Fruit fly (Drosophila melanogaster) whole organism, embryonic: Measurements from ENCODE around the gene Sys1.

ENCODE experiments used
- Antp ChIP-seq: fragments of 200-800 bp; sonication (Bioruptor generic); optimal IDR thresholded peaks from 3 replicates; lab custom pipeline; 2016; ENCODE audit warnings: missing biosample characterization, missing genetic modification characterization
- Blimp-1 ChIP-seq: fragments of 200-800 bp; sonication (Bioruptor generic); optimal IDR thresholded peaks from 3 replicates; lab custom pipeline; 2018; ENCODE audit warnings: missing biosample characterization, missing genetic modification characterization, mild to moderate bottlenecking, moderate library complexity, missing genetic modification reagents
- BtbVII ChIP-seq: fragments of 200-800 bp; sonication (Bioruptor generic); optimal IDR thresholded peaks from 3 replicates; lab custom pipeline; 2017; ENCODE audit warnings: missing biosample characterization, mild to moderate bottlenecking, missing genetic modification characterization
- CG12299 ChIP-seq: fragments of 200-800 bp; sonication (Bioruptor generic); optimal IDR thresholded peaks from 2 replicates; lab custom pipeline; 2018; ENCODE audit warnings: missing biosample characterization, mild to moderate bottlenecking, missing genetic modification characterization
- CG12659 ChIP-seq: fragments of 200-800 bp; sonication (Bioruptor generic); optimal IDR thresholded peaks from 3 replicates; lab custom pipeline; 2017; ENCODE audit warnings: mild to moderate bottlenecking, missing biosample characterization, missing genetic modification reagents, missing genetic modification characterization
- CG13287 ChIP-seq: fragments of 200-800 bp; sonication (Bioruptor generic); IDR thresholded peaks from 2 replicates; pipeline ENCODE4 v1.3.6; 2022; ENCODE audit warnings: missing biosample characterization, missing genetic modification characterization; ENCODE audit not compliant: partially characterized antibody
- CG15696 ChIP-seq: fragments of 200-800 bp; sonication (Bioruptor generic); optimal IDR thresholded peaks from 2 replicates; lab custom pipeline; 2019; ENCODE audit warnings: missing biosample characterization, mild to moderate bottlenecking, missing genetic modification characterization, moderate library complexity
- CG17829 ChIP-seq: fragments of 200-800 bp; optimal IDR thresholded peaks from 2 replicates; lab custom pipeline; 2019; ENCODE audit warnings: missing biosample characterization, mild to moderate bottlenecking, missing genetic modification characterization, moderate library complexity
- CG18476 ChIP-seq: fragments of 200-800 bp; sonication (Bioruptor generic); optimal IDR thresholded peaks from 2 replicates; lab custom pipeline; 2016; ENCODE audit warnings: missing biosample characterization, mild to moderate bottlenecking, missing genetic modification characterization
- CG2678 ChIP-seq: fragments of 200-800 bp; sonication (Bioruptor generic); optimal IDR thresholded peaks from 3 replicates; lab custom pipeline; 2019; ENCODE audit warnings: missing biosample characterization, mild to moderate bottlenecking, missing genetic modification characterization, moderate library complexity
- CG6791 ChIP-seq: fragments of 200-800 bp; sonication (Bioruptor generic); IDR thresholded peaks from 3 replicates; pipeline ENCODE4 v1.3.6; 2022; ENCODE audit warnings: missing biosample characterization, missing genetic modification characterization; ENCODE audit not compliant: partially characterized antibody
- CG7357 ChIP-seq: fragments of 200-800 bp; sonication (Bioruptor generic); IDR thresholded peaks from 3 replicates; pipeline ENCODE4 v1.3.6; 2022; ENCODE audit warnings: missing biosample characterization, missing genetic modification characterization
- CG8478 ChIP-seq: fragments of >200 bp; optimal IDR thresholded peaks from 2 replicates; lab custom pipeline; 2018
- CG8924 ChIP-seq: fragments of 200-800 bp; optimal IDR thresholded peaks from 3 replicates; lab custom pipeline; 2019; ENCODE audit warnings: missing biosample characterization, mild to moderate bottlenecking, missing genetic modification characterization, moderate library complexity
- CG9215 ChIP-seq: fragments of 200-800 bp; sonication (Bioruptor generic); IDR thresholded peaks from 2 replicates; pipeline ENCODE4 v1.3.6; 2022; ENCODE audit warnings: missing biosample characterization, missing genetic modification characterization
- CG9609 ChIP-seq: fragments of 200-800 bp; sonication (Bioruptor generic); optimal IDR thresholded peaks from 3 replicates; lab custom pipeline; 2016; ENCODE audit warnings: missing biosample characterization, missing genetic modification characterization
- CHES-1-like ChIP-seq: fragments of 200-800 bp; sonication (Bioruptor generic); optimal IDR thresholded peaks from 2 replicates; lab custom pipeline; 2016; ENCODE audit warnings: missing biosample characterization, missing genetic modification characterization
- CrebB ChIP-seq: fragments of 200-800 bp; sonication (Bioruptor generic); optimal IDR thresholded peaks from 3 replicates; lab custom pipeline; 2018; ENCODE audit warnings: missing biosample characterization, mild to moderate bottlenecking, missing genetic modification characterization
- E2f2 ChIP-seq: fragments of 200-800 bp; sonication (Bioruptor generic); IDR thresholded peaks from 2 replicates; pipeline ENCODE4 v1.3.6; 2022; ENCODE audit warnings: missing biosample characterization, missing genetic modification characterization
- Ets97D ChIP-seq: fragments of 200-800 bp; sonication (Bioruptor generic); optimal IDR thresholded peaks from 3 replicates; lab custom pipeline; 2016; ENCODE audit warnings: missing biosample characterization, missing genetic modification characterization
- Fer3 ChIP-seq: fragments of 200-800 bp; sonication (Bioruptor generic); optimal IDR thresholded peaks from 2 replicates; lab custom pipeline; 2018; ENCODE audit warnings: missing biosample characterization, mild to moderate bottlenecking, missing genetic modification characterization, moderate library complexity
- GATAe ChIP-seq: fragments of 200-800 bp; sonication (Bioruptor generic); conservative IDR thresholded peaks from 2 replicates; pipeline ENCODE4 v1.3.6; 2022; ENCODE audit warnings: missing biosample characterization, missing genetic modification characterization
- Gsc ChIP-seq: fragments of 200-800 bp; sonication (Bioruptor generic); IDR thresholded peaks from 2 replicates; pipeline ENCODE4 v1.3.6; 2022; ENCODE audit warnings: missing biosample characterization, missing genetic modification characterization
- Hmr ChIP-seq: fragments of 200-800 bp; sonication (Bioruptor generic); optimal IDR thresholded peaks from 3 replicates; lab custom pipeline; 2017; ENCODE audit warnings: mild to moderate bottlenecking, missing biosample characterization, missing genetic modification reagents, missing genetic modification characterization
- Hmx ChIP-seq: fragments of 200-800 bp; sonication (Bioruptor generic); optimal IDR thresholded peaks from 2 replicates; lab custom pipeline; 2016; ENCODE audit warnings: missing biosample characterization, missing genetic modification characterization
- Hr51 ChIP-seq, 2 experiments: fragments of 200-800 bp; sonication (Bioruptor generic); optimal IDR thresholded peaks; 2 replicates in 1 of 2; 3 replicates in 1 of 2; lab custom pipeline; 2016 to 2018; ENCODE audit warnings: missing biosample characterization in 2 of 2, missing genetic modification characterization in 2 of 2, mild to moderate bottlenecking in 1 of 2, moderate library complexity in 1 of 2
- NFAT ChIP-seq: fragments of 200-800 bp; sonication (Bioruptor generic); IDR thresholded peaks from 2 replicates; pipeline ENCODE4 v1.3.6; 2022; ENCODE audit warnings: missing biosample characterization, missing genetic modification characterization
- Nf-YB ChIP-seq: fragments of 200-800 bp; sonication (Bioruptor generic); optimal IDR thresholded peaks from 3 replicates; lab custom pipeline; 2019; ENCODE audit warnings: missing biosample characterization, mild to moderate bottlenecking, missing genetic modification characterization, moderate library complexity
- Nf-YC ChIP-seq: fragments of 200-800 bp; optimal IDR thresholded peaks from 3 replicates; lab custom pipeline; 2019; ENCODE audit warnings: missing biosample characterization, mild to moderate bottlenecking, missing genetic modification characterization, moderate library complexity
- Poxn ChIP-seq: fragments of 200-800 bp; sonication (Bioruptor generic); IDR thresholded peaks from 2 replicates; pipeline ENCODE4 v1.3.6; 2022; ENCODE audit warnings: missing biosample characterization, missing genetic modification characterization
- Side ChIP-seq: fragments of 200-800 bp; sonication (Bioruptor generic); optimal IDR thresholded peaks from 2 replicates; lab custom pipeline; 2016; ENCODE audit warnings: missing biosample characterization, missing genetic modification characterization
- TFAM ChIP-seq: fragments of 200-800 bp; sonication (Bioruptor generic); optimal IDR thresholded peaks from 2 replicates; lab custom pipeline; 2017; ENCODE audit warnings: missing biosample characterization, missing genetic modification characterization, inconsistent platforms
- Taf1 ChIP-seq: fragments of 200-800 bp; sonication (Bioruptor generic); IDR thresholded peaks from 2 replicates; pipeline ENCODE4 v1.3.6; 2022; ENCODE audit warnings: missing biosample characterization, missing genetic modification characterization
- amos ChIP-seq: fragments of 200-800 bp; sonication (Bioruptor generic); IDR thresholded peaks from 2 replicates; pipeline ENCODE4 v1.3.6; 2022; ENCODE audit warnings: missing biosample characterization, missing genetic modification characterization; ENCODE audit not compliant: partially characterized antibody
- ato ChIP-seq: fragments of 200-800 bp; sonication (Bioruptor generic); IDR thresholded peaks from 2 replicates; pipeline ENCODE4 v1.3.6; 2022; ENCODE audit warnings: missing biosample characterization, missing genetic modification characterization; ENCODE audit not compliant: partially characterized antibody
- az2 ChIP-seq: fragments of 200-800 bp; sonication (Bioruptor generic); optimal IDR thresholded peaks from 3 replicates; lab custom pipeline; 2016; ENCODE audit warnings: missing biosample characterization, missing genetic modification characterization
- bsh ChIP-seq, 2 experiments: fragments of 200-800 bp; sonication (Bioruptor generic); optimal IDR thresholded peaks; 2 replicates each; lab custom pipeline; 2017 to 2018; ENCODE audit warnings: mild to moderate bottlenecking in 2 of 2, missing biosample characterization in 2 of 2, missing genetic modification characterization in 2 of 2, moderate library complexity in 1 of 2
- chif ChIP-seq, 2 experiments: fragments of 200-800 bp; sonication (Bioruptor generic); optimal IDR thresholded peaks; 3 replicates each; lab custom pipeline; 2016; ENCODE audit warnings: missing biosample characterization in 2 of 2, missing genetic modification characterization in 2 of 2
- danr ChIP-seq: fragments of 200-800 bp; sonication (Bioruptor generic); IDR thresholded peaks from 2 replicates; pipeline ENCODE4 v1.3.6; 2022; ENCODE audit warnings: missing biosample characterization, missing genetic modification characterization
- dati ChIP-seq: fragments of 200-800 bp; sonication (Bioruptor generic); IDR thresholded peaks from 2 replicates; pipeline ENCODE4 v1.3.6; 2022; ENCODE audit warnings: missing biosample characterization, missing genetic modification characterization
- dpn ChIP-seq, 2 experiments: fragments of 200-800 bp; sonication (Bioruptor generic); optimal IDR thresholded peaks; 3 replicates each; lab custom pipeline; 2016; ENCODE audit warnings: missing biosample characterization in 2 of 2, missing genetic modification characterization in 2 of 2
- kah ChIP-seq: fragments of 200-800 bp; sonication (Bioruptor generic); optimal IDR thresholded peaks from 2 replicates; lab custom pipeline; 2018; ENCODE audit warnings: missing biosample characterization, mild to moderate bottlenecking, missing genetic modification characterization
- kay ChIP-seq: fragments of 200-800 bp; sonication (Bioruptor generic); optimal IDR thresholded peaks from 2 replicates; lab custom pipeline; 2016; ENCODE audit warnings: missing biosample characterization, missing genetic modification characterization
- nau ChIP-seq: fragments of 200-800 bp; sonication (Bioruptor generic); optimal IDR thresholded peaks from 3 replicates; lab custom pipeline; 2017; ENCODE audit warnings: missing biosample characterization, mild to moderate bottlenecking, missing genetic modification characterization, missing genetic modification reagents
- oc ChIP-seq: fragments of 200-800 bp; sonication (Bioruptor generic); optimal IDR thresholded peaks from 2 replicates; lab custom pipeline; 2018; ENCODE audit warnings: missing biosample characterization, mild to moderate bottlenecking, missing genetic modification characterization, moderate library complexity
- onecut ChIP-seq: fragments of 200-800 bp; sonication (Bioruptor generic); IDR thresholded peaks from 2 replicates; pipeline ENCODE4 v1.3.6; 2022; ENCODE audit warnings: missing biosample characterization, missing genetic modification characterization
- pho ChIP-seq: fragments of 200-800 bp; sonication (Bioruptor generic); optimal IDR thresholded peaks from 2 replicates; lab custom pipeline; 2016; ENCODE audit warnings: missing biosample characterization, missing genetic modification characterization
- pita ChIP-seq: fragments of 200-800 bp; sonication (Bioruptor generic); optimal IDR thresholded peaks from 2 replicates; lab custom pipeline; 2017; ENCODE audit warnings: missing biosample characterization, mild to moderate bottlenecking, missing genetic modification characterization
- scrt ChIP-seq: fragments of 200-800 bp; sonication (Bioruptor generic); optimal IDR thresholded peaks from 2 replicates; lab custom pipeline; 2018; ENCODE audit warnings: missing biosample characterization, mild to moderate bottlenecking, missing genetic modification characterization, moderate library complexity
- unc-4 ChIP-seq: fragments of 200-800 bp; sonication (Bioruptor generic); IDR thresholded peaks from 2 replicates; pipeline ENCODE4 v1.3.6; 2022; ENCODE audit warnings: missing biosample characterization, missing genetic modification characterization; ENCODE audit not compliant: partially characterized antibody

Sys1 gene

DNA sequence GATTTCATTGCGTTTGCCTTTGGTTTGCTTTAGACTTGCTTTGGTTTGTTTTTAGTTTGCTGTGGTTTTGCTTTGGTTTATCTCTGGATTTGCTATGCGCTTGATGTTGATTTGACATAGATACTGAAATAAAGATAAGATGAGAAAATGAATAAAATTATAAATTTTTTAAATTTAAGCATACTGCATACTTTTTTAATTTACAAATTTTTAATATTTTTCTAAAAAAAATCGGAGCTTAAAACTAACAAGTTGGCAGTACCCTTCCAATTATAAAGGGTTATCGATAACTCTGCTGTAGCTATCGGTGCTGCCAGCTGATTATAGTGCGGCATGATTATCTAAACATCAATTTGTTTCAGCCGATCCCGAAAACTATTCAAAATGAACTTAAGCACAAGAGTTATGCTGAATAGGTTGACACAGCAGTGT lies 21.2 kb downstream of the Sys1 start, which contains the start of gene mRpL19:
Gene mRpL19, plus strand, starts transcription at position 307 of the 432 bp plus-strand sequence.
- TF ChIP-seq az2 (GFP tag; lab: Kevin White, UChicago) (peak; percentile 9), GATAe (GFP tag; lab: Robert Waterston, UW) (no peak), dpn (GFP tag; optimal IDR thresholded peaks at IDR 0.05; lab: Kevin White, UChicago) (peak in 1 of 2 experiments; percentile 3), kah (GFP tag; lab: Kevin White, UChicago) (no peak), Nf-YC (tag; lab: Kevin White, UChicago) (peak; percentile 64), amos (peak; percentile 65; the same call in 1 of the 2 replicates), scrt (no peak), onecut (GFP tag; lab: Robert Waterston, UW) (no peak), Poxn (GFP tag; lab: Robert Waterston, UW) (no peak), kay (GFP tag; lab: Kevin White, UChicago) (no peak), Gsc (GFP tag; lab: Robert Waterston, UW) (no peak), dati (no peak), pho (GFP tag; lab: Kevin White, UChicago) (no peak), NFAT (GFP tag; lab: Robert Waterston, UW) (no peak), CG18476 (GFP tag; lab: Kevin White, UChicago) (peak; percentile 17), Hmx (GFP tag; lab: Kevin White, UChicago) (no peak), CG9609 (GFP tag; lab: Kevin White, UChicago) (no peak), Hr51 (GFP tag; optimal IDR thresholded peaks at IDR 0.05; lab: Kevin White, UChicago) (peak in 1 of 2 experiments; percentile 48), chif (GFP tag; optimal IDR thresholded peaks at IDR 0.05; lab: Kevin White, UChicago) (no peak), bsh (GFP tag; optimal IDR thresholded peaks at IDR 0.05; lab: Kevin White, UChicago) (peak in 1 of 2 experiments; percentile 38), CG13287 (GFP tag; lab: Robert Waterston, UW) (peak; percentile 80), BtbVII (no peak), CG12299 (tag; lab: Kevin White, UChicago) (peak; percentile 58), Side (GFP tag; lab: Kevin White, UChicago) (no peak), Blimp-1 (GFP tag; lab: Kevin White, UChicago) (peak; percentile 48), nau (GFP tag; lab: Kevin White, UChicago) (no peak), CG12659 (GFP tag; lab: Kevin White, UChicago) (peak; percentile 62), CG15696 (tag; lab: Kevin White, UChicago) (peak; percentile 60), E2f2 (peak; percentile 50), Antp (no peak), CG2678 (peak; percentile 63), pita (no peak), CrebB (tag; lab: Kevin White, UChicago) (no peak), oc (tag; lab: Kevin White, UChicago) (no peak), danr (GFP tag; lab: Robert Waterston, UW) (no peak), unc-4 (peak; percentile 70), CG7357 (GFP tag; lab: Robert Waterston, UW) (no peak), Ets97D (GFP tag; lab: Kevin White, UChicago) (peak; percentile 9), CG6791 (GFP tag; lab: Robert Waterston, UW) (peak; percentile 62; the same call in 2 of the 3 replicates), Fer3 (tag; lab: Kevin White, UChicago) (peak; percentile 52), Nf-YB (GFP tag; lab: Kevin White, UChicago) (peak; percentile 37), CG9215 (GFP tag; lab: Robert Waterston, UW) (no peak), CHES-1-like (GFP tag; lab: Kevin White, UChicago) (no peak), Hmr (GFP tag; lab: Kevin White, UChicago) (peak; percentile 10), CG8924 (tag; lab: Kevin White, UChicago) (peak; percentile 71), TFAM (GFP tag; lab: Kevin White, UChicago) (no peak), CG8478 (lab: Kevin White, UChicago) (no peak), ato (peak; percentile 53; the same call in 1 of the 2 replicates), Taf1 (GFP tag; lab: Robert Waterston, UW) (no peak), CG17829 (tag; lab: Kevin White, UChicago) (peak; percentile 69)
